Worm (Caenorhabditis elegans): Measurements from ENCODE around the gene cgr-1.

The cgr-1 gene

ce11 chrX:3611042-3611623 lies 10.9 kb upstream of the cgr-1 start, which contains the start of gene C18B2.5:
TSS of gene C18B2.5 (minus strand) at chrX:3611092.
- TF ChIP-seq elt-2 (tag; optimal IDR thresholded peaks at IDR 0.05): peak; percentile 84
- TF ChIP-seq skn-1 (tag; optimal IDR thresholded peaks at IDR 0.05): no peak
- TF ChIP-seq ceh-16 (tag; optimal IDR thresholded peaks at IDR 0.05): no peak
- TF ChIP-seq pha-4 (tag; optimal IDR thresholded peaks at IDR 0.05): peak; percentile 34
- TF ChIP-seq ceh-9 (tag; optimal IDR thresholded peaks at IDR 0.05): no peak
- TF ChIP-seq pqm-1 (tag; optimal IDR thresholded peaks at IDR 0.05): peak; percentile 77
- peak; percentile 9 for TF ChIP-seq nfya-1 (tag; optimal IDR thresholded peaks at IDR 0.05; ENCODE audit: insufficient read depth)
- no peak for TF ChIP-seq jun-1 (tag; optimal IDR thresholded peaks at IDR 0.05)

ce11 chrX:3610442-3610841 lies 10.2 kb upstream of the cgr-1 start:
- TF ChIP-seq ceh-9 (tag; optimal IDR thresholded peaks at IDR 0.05) (no peak), pqm-1 (tag; optimal IDR thresholded peaks at IDR 0.05) (no peak), nhr-11 (tag; optimal IDR thresholded peaks at IDR 0.05) (no peak), zag-1 (tag; optimal IDR thresholded peaks at IDR 0.05) (no peak), fkh-2 (tag; optimal IDR thresholded peaks at IDR 0.05) (no peak), elt-2 (tag; optimal IDR thresholded peaks at IDR 0.05) (no peak), nhr-237 (tag; optimal IDR thresholded peaks at IDR 0.05) (no peak), R02D3.7 (tag; optimal IDR thresholded peaks at IDR 0.05) (no peak), nhr-25 (tag; optimal IDR thresholded peaks at IDR 0.05) (no peak), egl-27 (tag; optimal IDR thresholded peaks at IDR 0.05) (no peak), nhr-77 (tag; optimal IDR thresholded peaks at IDR 0.05) (no peak), ztf-4 (tag; optimal IDR thresholded peaks at IDR 0.05) (no peak), hmg-11 (tag; optimal IDR thresholded peaks at IDR 0.05) (no peak), nhr-12 (tag; optimal IDR thresholded peaks at IDR 0.05) (no peak), ama-1 (optimal IDR thresholded peaks at IDR 0.05) (no peak), nhr-28 (tag; optimal IDR thresholded peaks at IDR 0.05) (no peak), lsy-12 (tag; optimal IDR thresholded peaks at IDR 0.05) (no peak), unc-39 (tag; optimal IDR thresholded peaks at IDR 0.05) (no peak), ceh-16 (tag; optimal IDR thresholded peaks at IDR 0.05) (no peak), nhr-43 (tag; optimal IDR thresholded peaks at IDR 0.05; ENCODE audit: poor library complexity, severe bottlenecking) (no peak)

- TF ChIP-seq nfya-1 (tag; optimal IDR thresholded peaks at IDR 0.05; ENCODE audit: insufficient read depth) (peak; percentile 75), pha-4 (tag; optimal IDR thresholded peaks at IDR 0.05) (peak; percentile 88), nhr-23 (tag; optimal IDR thresholded peaks at IDR 0.05) (no peak), nhr-43 (tag; optimal IDR thresholded peaks at IDR 0.05; ENCODE audit: poor library complexity, severe bottlenecking) (peak; percentile 64), ztf-4 (tag; optimal IDR thresholded peaks at IDR 0.05) (no peak), nhr-12 (tag; optimal IDR thresholded peaks at IDR 0.05) (no peak), egl-5 (tag; optimal IDR thresholded peaks at IDR 0.05) (peak; percentile 72), nhr-11 (tag; optimal IDR thresholded peaks at IDR 0.05) (no peak), fkh-2 (tag; optimal IDR thresholded peaks at IDR 0.05) (no peak), mdl-1 (tag; optimal IDR thresholded peaks at IDR 0.05) (no peak), pqm-1 (tag; optimal IDR thresholded peaks at IDR 0.05) (peak; percentile 74), skn-1 (tag; optimal IDR thresholded peaks at IDR 0.05) (peak; percentile 8), tbx-2 (tag; optimal IDR thresholded peaks at IDR 0.05) (no peak), ceh-16 (tag; optimal IDR thresholded peaks at IDR 0.05) (no peak), ceh-82 (tag; optimal IDR thresholded peaks at IDR 0.05) (no peak), nhr-77 (tag; optimal IDR thresholded peaks at IDR 0.05) (no peak), ceh-9 (tag; optimal IDR thresholded peaks at IDR 0.05) (no peak), nhr-25 (tag; optimal IDR thresholded peaks at IDR 0.05) (peak; percentile 65), unc-62 (GFP tag; optimal IDR thresholded peaks at IDR 0.05) (no peak), ztf-11 (tag; optimal IDR thresholded peaks at IDR 0.05) (no peak), eor-1 (tag; optimal IDR thresholded peaks at IDR 0.05) (no peak), zag-1 (tag; optimal IDR thresholded peaks at IDR 0.05) (no peak), nhr-67 (tag; optimal IDR thresholded peaks at IDR 0.05) (no peak), elt-1 (tag; optimal IDR thresholded peaks at IDR 0.05) (no peak), fkh-10 (GFP tag; optimal IDR thresholded peaks at IDR 0.05) (no peak), lin-39 (tag; optimal IDR thresholded peaks at IDR 0.05) (peak; percentile 96), fos-1 (tag; optimal IDR thresholded peaks at IDR 0.05) (no peak), elt-3 (tag; optimal IDR thresholded peaks at IDR 0.05) (peak in 1 of 3 experiments; percentile 25), egl-27 (tag; optimal IDR thresholded peaks at IDR 0.05) (peak; percentile 24), nhr-28 (tag; optimal IDR thresholded peaks at IDR 0.05) (no peak), lsy-12 (tag; optimal IDR thresholded peaks at IDR 0.05) (peak; percentile 54), jun-1 (tag; optimal IDR thresholded peaks at IDR 0.05) (peak; percentile 83), aly-2 (tag; optimal IDR thresholded peaks at IDR 0.05) (no peak), ceh-28 (tag; optimal IDR thresholded peaks at IDR 0.05) (peak; percentile 38), daf-12 (tag; optimal IDR thresholded peaks at IDR 0.05) (no peak), elt-2 (tag; optimal IDR thresholded peaks at IDR 0.05) (peak; percentile 79), lin-15B (tag; optimal IDR thresholded peaks at IDR 0.05) (peak; percentile 79), ZK546.5 (tag; optimal IDR thresholded peaks at IDR 0.05) (no peak), mml-1 (tag; optimal IDR thresholded peaks at IDR 0.05) (no peak), unc-39 (tag; optimal IDR thresholded peaks at IDR 0.05) (no peak), sea-2 (GFP tag; optimal IDR thresholded peaks at IDR 0.05) (no peak), hmg-11 (tag; optimal IDR thresholded peaks at IDR 0.05) (peak; percentile 71), ama-1 (optimal IDR thresholded peaks at IDR 0.05) (peak; percentile 21), snpc-4 (tag; optimal IDR thresholded peaks at IDR 0.05) (peak; percentile 35)
Measured at ce11 chrX:3605727-3606126, 5.5 kb upstream of the cgr-1 start, which contains the start of gene C18B2.4. TSS of gene C18B2.4 (minus strand) at chrX:3605741.
